Worm (Caenorhabditis elegans) whole organism, early embryonic: Measurements from ENCODE around the gene fbxa-150.

Experiments used
- B0310.2 ChIP-seq: sonication (generic microtip); optimal IDR thresholded peaks from 2 replicates; lab custom pipeline; 2016; ENCODE audit warnings: mild to moderate bottlenecking, missing genetic modification characterization, missing compliant biosample characterization
- F13C5.2 ChIP-seq: sonication (generic microtip); optimal IDR thresholded peaks from 2 replicates; lab custom pipeline; 2017; ENCODE audit warnings: mild to moderate bottlenecking, missing genetic modification characterization, inconsistent platforms, missing compliant biosample characterization
- aly-1 ChIP-seq: sonication (generic microtip); optimal IDR thresholded peaks from 2 replicates; lab custom pipeline; 2016; ENCODE audit warnings: missing genetic modification characterization, missing compliant biosample characterization
- ama-1 ChIP-seq: fragments of 150-350 bp; optimal IDR thresholded peaks from 2 replicates; lab custom pipeline; 2014
- ceh-13 ChIP-seq: fragments of 200-800 bp; sonication (Bioruptor generic); optimal IDR thresholded peaks from 2 replicates; lab custom pipeline; 2018; ENCODE audit warnings: mild to moderate bottlenecking, missing genetic modification characterization, missing compliant biosample characterization
- ceh-36 ChIP-seq: sonication (generic microtip); optimal IDR thresholded peaks from 2 replicates; lab custom pipeline; 2016; ENCODE audit warnings: missing genetic modification characterization, inconsistent platforms, missing compliant biosample characterization
- ets-7 ChIP-seq: sonication (generic microtip); optimal IDR thresholded peaks from 2 replicates; lab custom pipeline; 2016; ENCODE audit warnings: missing genotype, missing genetic modification characterization, missing compliant biosample characterization
- flt-1 ChIP-seq: fragments of 200-800 bp; sonication (Bioruptor generic); IDR thresholded peaks from 2 replicates; pipeline ENCODE4 v1.3.6; 2022; ENCODE audit warnings: missing genetic modification characterization, missing compliant biosample characterization
- hmbx-1 ChIP-seq: sonication (generic microtip); optimal IDR thresholded peaks from 2 replicates; lab custom pipeline; 2016; ENCODE audit warnings: mild to moderate bottlenecking, missing genetic modification characterization, missing compliant biosample characterization
- hmg-4 ChIP-seq: fragments of 200-800 bp; sonication (Bioruptor generic); optimal IDR thresholded peaks from 2 replicates; lab custom pipeline; 2018; ENCODE audit warnings: mild to moderate bottlenecking, missing genetic modification characterization, missing compliant biosample characterization
- hnd-1 ChIP-seq: sonication (generic microtip); optimal IDR thresholded peaks from 2 replicates; lab custom pipeline; 2016; ENCODE audit warnings: missing genetic modification characterization, missing compliant biosample characterization
- pes-1 ChIP-seq: fragments of 200-800 bp; sonication (Bioruptor generic); IDR thresholded peaks from 2 replicates; pipeline ENCODE4 v1.3.6; 2022; ENCODE audit warnings: missing genetic modification reagents, missing genetic modification characterization, missing compliant biosample characterization
- scrt-1 ChIP-seq: fragments of 200-800 bp; sonication (Bioruptor generic); IDR thresholded peaks from 2 replicates; pipeline ENCODE4 v1.3.6; 2022; ENCODE audit warnings: missing genetic modification characterization, missing compliant biosample characterization
- sea-1 ChIP-seq: fragments of 200-800 bp; sonication (Bioruptor generic); conservative IDR thresholded peaks from 2 replicates; pipeline ENCODE4 v1.3.6; 2022; ENCODE audit warnings: missing genetic modification characterization, missing compliant biosample characterization
- tbx-11 ChIP-seq: fragments of 200-800 bp; sonication (Bioruptor generic); IDR thresholded peaks from 2 replicates; pipeline ENCODE4 v1.3.6; 2022; ENCODE audit warnings: missing genetic modification characterization, missing compliant biosample characterization
- tbx-37 ChIP-seq: fragments of 200-800 bp; sonication (Bioruptor generic); conservative IDR thresholded peaks from 2 replicates; pipeline ENCODE4 v1.3.6; 2022; ENCODE audit warnings: missing genetic modification reagents, missing genetic modification characterization, missing compliant biosample characterization
- tra-4 ChIP-seq: sonication (generic microtip); optimal IDR thresholded peaks from 2 replicates; lab custom pipeline; 2017; ENCODE audit warnings: missing genetic modification characterization, missing compliant biosample characterization

fbxa-150 gene

DNA sequence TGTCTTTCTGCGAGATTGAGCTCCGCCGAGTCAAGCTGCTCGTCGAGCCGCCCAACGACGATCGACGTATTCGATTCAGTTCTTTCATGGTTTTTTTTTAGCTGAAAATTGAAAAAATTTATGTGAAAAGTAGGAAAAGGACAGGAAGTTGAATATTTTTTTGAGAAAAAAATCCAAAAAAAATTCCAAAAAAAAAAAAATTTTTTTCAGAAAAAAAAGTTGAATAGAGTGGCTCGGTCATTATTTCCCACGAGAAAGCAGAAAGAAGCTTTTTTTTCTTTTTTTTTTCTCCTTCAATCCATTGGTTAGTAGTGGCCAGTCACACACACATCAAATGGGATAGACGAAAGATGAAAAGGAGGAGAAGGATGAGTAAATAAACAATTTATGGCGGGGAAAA, 37.1 kb upstream of the fbxa-150 start, which contains the start of gene dhcr-7:
Gene dhcr-7, minus strand, starts transcription at position 101 of the 400 bp plus-strand sequence.
- TF ChIP-seq aly-1 (tag; lab: Kevin White, UChicago) (no peak), tbx-11 (GFP tag; lab: Robert Waterston, UW) (no peak), ceh-36 (tag; lab: Kevin White, UChicago) (no peak), hmbx-1 (no peak), F13C5.2 (tag; lab: Kevin White, UChicago) (no peak), hmg-4 (GFP tag; lab: Kevin White, UChicago) (no peak), ets-7 (tag; lab: Kevin White, UChicago) (no peak)

- TF ChIP-seq ama-1 (lab: Kevin White, UChicago), result no peak
- TF ChIP-seq aly-1 (tag; lab: Kevin White, UChicago), result no peak
- TF ChIP-seq tbx-11 (GFP tag; lab: Robert Waterston, UW), result no peak
- no peak for TF ChIP-seq flt-1 (GFP tag; lab: Robert Waterston, UW)
- TF ChIP-seq hmbx-1, result no peak
- TF ChIP-seq scrt-1, result no peak
- TF ChIP-seq B0310.2 (tag; lab: Kevin White, UChicago), result no peak
- no peak for TF ChIP-seq ceh-36 (tag; lab: Kevin White, UChicago)
- TF ChIP-seq sea-1, result no peak
- no peak for TF ChIP-seq ets-7 (tag; lab: Kevin White, UChicago)
These were observed 35.8 kb upstream of the fbxa-150 start for ce11 chrV:20486549-20486948.

DNA sequence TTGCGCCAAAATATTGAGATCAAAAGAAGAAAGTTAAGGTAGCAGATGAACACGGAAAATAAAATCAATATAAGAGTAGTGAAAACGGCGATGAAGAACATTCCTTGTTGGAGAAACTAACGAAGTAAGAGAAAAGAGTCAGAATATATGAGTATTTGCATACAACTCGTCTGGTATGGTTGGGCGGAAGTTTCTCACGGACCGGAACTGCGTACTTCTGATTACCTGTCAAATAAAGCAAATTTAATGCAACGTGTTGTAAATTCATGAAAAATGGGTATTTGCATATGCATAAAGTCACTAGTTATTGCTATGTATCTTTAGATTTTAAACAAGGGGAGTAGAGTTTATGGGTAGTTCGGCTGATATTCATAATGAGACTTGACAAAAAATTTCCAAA, 33.3 kb upstream of the fbxa-150 start, which contains the start of gene srbc-78:
Gene srbc-78, minus strand, starts transcription at position 101 of the 400 bp plus-strand sequence.
- TF ChIP-seq flt-1 (GFP tag; lab: Robert Waterston, UW), result no peak
- TF ChIP-seq hmg-4 (GFP tag; lab: Kevin White, UChicago), result no peak
- TF ChIP-seq ets-7 (tag; lab: Kevin White, UChicago), result no peak
- no peak for TF ChIP-seq B0310.2 (tag; lab: Kevin White, UChicago)
- no peak for TF ChIP-seq scrt-1
- no peak for TF ChIP-seq tbx-37
- TF ChIP-seq aly-1 (tag; lab: Kevin White, UChicago), result no peak

- TF ChIP-seq ama-1 (lab: Kevin White, UChicago) (no peak), scrt-1 (no peak), ets-7 (tag; lab: Kevin White, UChicago) (no peak), hmbx-1 (no peak), F13C5.2 (tag; lab: Kevin White, UChicago) (no peak), ceh-36 (tag; lab: Kevin White, UChicago) (no peak), ceh-13 (GFP tag; lab: Kevin White, UChicago) (no peak), sea-1 (no peak), tbx-11 (GFP tag; lab: Robert Waterston, UW) (no peak), hnd-1 (no peak), pes-1 (GFP tag; lab: Robert Waterston, UW) (no peak), flt-1 (GFP tag; lab: Robert Waterston, UW) (no peak), hmg-4 (GFP tag; lab: Kevin White, UChicago) (no peak), tbx-37 (no peak)
These were observed 30.0 kb upstream of the fbxa-150 start, which contains the start of gene srbc-79 for ce11 chrV:20492385-20492784. Gene srbc-79, minus strand, starts transcription at chrV:20492485.

ce11 chrV:20493271-20494231, 28.8 kb upstream of the fbxa-150 start, which contains the start of gene B0250.5:
Gene B0250.5, plus strand, starts transcription at chrV:20493924.
- TF ChIP-seq pes-1 (GFP tag; lab: Robert Waterston, UW), result no peak
- TF ChIP-seq ceh-36 (tag; lab: Kevin White, UChicago), result no peak
- TF ChIP-seq F13C5.2 (tag; lab: Kevin White, UChicago), result peak; percentile 41

ce11 chrV:20497537-20497936, 24.9 kb upstream of the fbxa-150 start:
- TF ChIP-seq hnd-1 (no peak), hmg-4 (GFP tag; lab: Kevin White, UChicago) (no peak), ets-7 (tag; lab: Kevin White, UChicago) (no peak), flt-1 (GFP tag; lab: Robert Waterston, UW) (no peak), tbx-11 (GFP tag; lab: Robert Waterston, UW) (no peak), ceh-13 (GFP tag; lab: Kevin White, UChicago) (no peak), ceh-36 (tag; lab: Kevin White, UChicago) (no peak)

DNA sequence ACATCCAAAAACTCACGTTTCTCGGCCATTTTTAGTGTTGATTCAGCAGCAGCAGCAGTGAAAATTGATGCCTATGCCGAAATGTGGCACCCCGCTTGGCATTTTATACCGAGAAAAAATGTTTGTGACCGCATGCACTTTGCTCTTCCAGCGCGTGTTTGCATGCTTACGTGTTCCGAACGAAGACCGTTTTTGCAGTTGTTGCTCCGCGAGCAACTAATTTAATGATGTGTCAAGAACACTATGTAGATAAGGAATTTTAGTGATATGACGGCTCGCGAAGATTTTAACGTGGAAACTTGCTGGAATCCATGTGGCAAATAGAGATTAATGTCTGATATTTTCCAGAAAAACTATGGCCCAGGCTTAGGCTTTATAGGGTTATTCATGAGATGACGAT, 23.4 kb upstream of the fbxa-150 start, which contains the start of gene dct-16:
Gene dct-16, minus strand, starts transcription at position 78 of the 400 bp plus-strand sequence.
- no peak for TF ChIP-seq pes-1 (GFP tag; lab: Robert Waterston, UW)
- no peak for TF ChIP-seq ets-7 (tag; lab: Kevin White, UChicago)
- no peak for TF ChIP-seq sea-1
- no peak for TF ChIP-seq hmg-4 (GFP tag; lab: Kevin White, UChicago)

ce11 chrV:20499642-20500041, 22.8 kb upstream of the fbxa-150 start:
- TF ChIP-seq hmbx-1 (no peak), scrt-1 (no peak), ceh-36 (tag; lab: Kevin White, UChicago) (no peak), hnd-1 (no peak), flt-1 (GFP tag; lab: Robert Waterston, UW) (no peak), ceh-13 (GFP tag; lab: Kevin White, UChicago) (no peak), B0310.2 (tag; lab: Kevin White, UChicago) (no peak), pes-1 (GFP tag; lab: Robert Waterston, UW) (no peak), F13C5.2 (tag; lab: Kevin White, UChicago) (no peak), tbx-11 (GFP tag; lab: Robert Waterston, UW) (no peak), tra-4 (tag; lab: Kevin White, UChicago) (no peak), hmg-4 (GFP tag; lab: Kevin White, UChicago) (no peak)
